Fruit fly (Drosophila melanogaster): Measurements from ENCODE around the gene wds.
"Not testable (repeated sequence)": the region's sequence is repeated elsewhere in the genome, so short reads cannot be mapped to it uniquely, and the experiment has no call there.

The wds gene

DNA sequence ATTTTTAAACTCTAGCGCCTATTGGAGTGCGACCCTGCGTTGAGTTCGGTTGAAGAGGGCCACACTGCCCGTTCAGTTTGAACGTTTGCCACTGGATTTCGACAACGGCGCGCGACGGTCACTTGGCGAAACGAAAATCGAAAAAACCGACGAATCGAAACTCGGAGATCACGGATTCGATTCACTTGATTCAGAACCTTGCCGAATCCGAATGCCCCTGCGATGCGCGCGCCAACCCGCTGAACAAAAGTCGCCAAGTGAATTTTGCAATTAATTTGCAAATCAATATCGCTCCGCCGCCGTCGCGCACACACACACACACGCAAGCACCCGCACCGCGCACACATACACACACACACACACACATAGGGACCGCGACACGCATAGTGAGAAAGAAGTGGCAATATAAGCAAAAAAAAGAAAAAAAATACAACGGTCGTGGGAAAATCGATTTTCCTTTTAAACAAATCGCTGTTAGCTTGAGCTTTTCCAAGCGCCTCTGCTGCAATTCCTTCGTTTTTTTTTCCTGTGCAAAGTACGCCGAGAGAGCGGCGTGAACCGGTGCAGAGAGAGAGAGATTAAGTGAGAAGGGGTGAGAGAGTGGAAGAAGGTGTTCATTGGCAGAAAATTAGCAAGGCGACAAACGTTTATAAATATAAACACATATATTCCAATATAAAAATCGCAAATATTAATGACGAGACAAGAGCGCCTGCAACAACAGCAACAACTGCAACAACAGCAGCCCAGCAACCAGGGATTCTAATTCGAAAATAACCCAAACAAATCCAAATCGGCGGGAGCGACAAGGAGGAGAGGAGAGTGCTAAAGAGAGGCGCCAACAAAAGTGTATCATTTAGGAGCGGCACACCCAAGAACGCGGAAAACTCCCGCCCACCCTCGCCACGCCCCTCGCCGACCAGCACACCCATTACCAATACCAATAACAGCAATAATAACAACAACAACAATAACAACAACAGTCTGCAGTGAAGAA lies 2.9 kb downstream of the wds start, which contains the start of gene egh:
TSS of gene egh (plus strand) at position 89 of the 997 bp plus-strand sequence.
- TF ChIP-seq CG17801 (GFP tag; optimal IDR thresholded peaks at IDR 0.05; ENCODE audit: partially characterized antibody): peak; percentile 60

DNA sequence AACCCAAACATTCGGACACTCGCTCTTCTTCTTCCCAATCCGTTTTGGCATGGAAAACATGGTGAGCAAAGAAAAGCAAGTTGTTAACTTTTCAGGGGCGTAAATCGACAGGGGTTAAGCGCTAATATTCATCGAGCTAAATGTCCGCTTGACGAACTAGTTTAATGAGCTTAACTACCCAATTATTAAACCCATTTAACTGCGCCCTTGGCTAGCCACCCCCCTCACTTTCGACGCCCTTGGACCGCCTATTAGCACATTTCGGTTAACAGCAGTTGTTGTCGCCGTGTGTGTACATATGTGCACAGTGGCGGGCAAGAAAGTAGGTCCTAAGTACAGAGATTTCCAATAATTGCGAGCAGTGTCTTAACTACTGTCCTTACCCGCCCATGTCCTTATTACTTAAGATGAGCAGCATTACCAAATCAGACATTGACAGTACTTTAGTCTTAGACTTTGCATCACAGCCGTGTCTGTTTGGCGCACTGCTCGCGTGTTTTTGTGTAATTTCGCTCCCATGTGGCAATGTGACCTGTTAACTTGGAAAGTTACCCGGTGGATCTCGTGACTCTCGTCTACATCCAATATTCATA lies 3.8 kb downstream of the wds start:
- TF ChIP-seq CG17801 (GFP tag; optimal IDR thresholded peaks at IDR 0.05; ENCODE audit: partially characterized antibody): peak; percentile 91

DNA sequence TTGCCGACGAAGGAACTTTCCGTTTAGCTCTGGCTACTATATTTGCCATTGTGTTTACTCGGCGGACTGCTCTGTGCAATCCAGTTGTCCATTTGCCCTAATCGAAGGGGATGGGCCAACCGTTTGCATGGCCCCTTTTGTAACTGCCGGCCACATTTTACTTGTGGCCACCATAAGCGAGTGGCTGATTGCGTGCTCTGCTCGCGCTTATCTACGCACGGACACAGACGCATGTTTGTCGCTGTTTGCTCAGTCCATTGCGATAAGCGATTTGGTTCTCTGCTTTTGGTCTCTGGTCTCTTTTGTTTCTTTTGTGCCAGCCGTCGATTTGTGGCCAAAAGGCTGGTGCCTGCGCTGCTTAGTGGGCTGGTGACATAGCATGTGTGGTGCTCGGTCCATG lies 4.8 kb downstream of the wds start:
- TF ChIP-seq CG17801 (GFP tag; optimal IDR thresholded peaks at IDR 0.05; ENCODE audit: partially characterized antibody): no peak

DNA sequence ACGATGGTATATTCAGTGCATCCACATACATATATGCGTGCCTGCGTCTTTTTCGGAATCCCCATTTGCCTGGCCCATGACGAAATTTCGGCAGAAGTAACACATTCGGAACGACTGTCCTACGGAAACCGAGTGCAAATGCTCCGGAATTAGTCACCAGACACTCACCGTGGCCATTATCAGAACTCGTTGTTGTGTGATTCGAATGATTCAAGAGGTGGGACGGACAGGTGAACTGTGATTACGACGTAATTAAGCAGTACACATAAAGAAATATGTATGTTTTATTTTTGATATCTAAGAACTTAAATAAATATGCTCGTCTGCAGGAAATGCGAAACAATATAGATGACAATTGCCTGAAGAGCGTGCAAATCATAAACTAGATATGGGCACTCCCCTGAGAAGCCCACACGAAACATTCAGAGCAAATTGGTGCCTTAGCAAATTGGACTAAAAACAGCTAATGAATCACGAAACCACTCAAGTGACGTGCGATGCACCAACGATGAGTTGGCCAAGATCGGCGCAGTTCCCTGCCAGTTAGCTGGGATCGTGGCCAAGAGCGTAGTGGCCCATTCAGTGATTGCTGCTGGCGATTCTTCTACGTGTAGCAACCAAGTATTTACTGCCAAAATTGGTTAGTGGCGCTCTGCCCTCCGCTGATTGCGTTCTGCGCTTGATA lies 5.7 kb downstream of the wds start:
- no peak for TF ChIP-seq CG17801 (GFP tag; optimal IDR thresholded peaks at IDR 0.05; ENCODE audit: partially characterized antibody)

DNA sequence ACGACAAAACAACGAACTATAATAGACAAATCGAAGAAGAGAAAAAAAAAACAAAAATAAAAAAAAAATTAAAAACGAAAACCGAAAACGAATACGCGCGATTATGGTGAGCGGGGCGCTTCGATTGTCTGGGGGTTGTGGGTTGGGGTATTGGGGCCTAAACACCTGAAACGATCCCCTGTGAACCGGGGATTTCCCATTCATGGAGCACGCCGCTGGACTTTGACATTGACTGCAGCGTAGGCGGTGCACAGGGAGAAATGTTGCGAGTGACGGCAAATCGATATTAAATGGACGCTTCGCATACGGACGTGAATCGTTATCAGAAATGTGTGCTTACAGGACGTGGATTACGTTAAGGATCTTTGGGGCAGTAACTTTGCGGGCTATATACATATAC lies 6.5 kb downstream of the wds start:
- TF ChIP-seq CG17801 (GFP tag; optimal IDR thresholded peaks at IDR 0.05; ENCODE audit: partially characterized antibody): no peak

DNA sequence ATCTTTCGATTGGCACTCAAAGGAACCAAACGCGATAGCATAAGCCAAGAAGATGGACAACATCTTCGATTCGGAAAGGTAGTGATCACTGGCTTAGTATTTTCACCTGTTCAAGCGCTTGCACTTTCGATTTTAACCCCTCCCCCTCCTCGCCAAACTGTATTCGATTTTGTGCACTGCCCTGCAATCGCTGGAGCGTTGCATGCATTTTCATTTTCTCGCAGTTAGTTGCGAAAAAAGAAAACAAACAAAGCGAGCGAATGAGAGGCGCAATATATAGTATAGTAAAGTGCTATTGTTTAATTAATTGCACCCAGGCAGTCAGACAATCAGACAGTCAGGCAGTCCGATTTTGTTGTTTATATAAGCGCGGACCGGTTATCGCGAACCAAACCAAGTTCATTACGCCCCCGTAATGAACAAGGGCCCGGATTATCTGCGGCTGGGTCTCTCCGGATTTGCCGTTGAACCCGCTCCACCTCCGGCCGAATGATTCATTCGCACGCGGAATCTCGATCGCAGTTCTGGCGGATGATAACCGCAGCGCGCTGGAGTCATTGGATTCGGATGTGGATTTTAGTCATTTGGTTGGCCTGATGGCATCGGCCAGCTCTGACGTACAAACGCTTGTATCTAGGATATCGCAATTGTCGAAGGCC lies 7.4 kb downstream of the wds start:
- TF ChIP-seq CG17801 (GFP tag; optimal IDR thresholded peaks at IDR 0.05; ENCODE audit: partially characterized antibody): no peak

DNA sequence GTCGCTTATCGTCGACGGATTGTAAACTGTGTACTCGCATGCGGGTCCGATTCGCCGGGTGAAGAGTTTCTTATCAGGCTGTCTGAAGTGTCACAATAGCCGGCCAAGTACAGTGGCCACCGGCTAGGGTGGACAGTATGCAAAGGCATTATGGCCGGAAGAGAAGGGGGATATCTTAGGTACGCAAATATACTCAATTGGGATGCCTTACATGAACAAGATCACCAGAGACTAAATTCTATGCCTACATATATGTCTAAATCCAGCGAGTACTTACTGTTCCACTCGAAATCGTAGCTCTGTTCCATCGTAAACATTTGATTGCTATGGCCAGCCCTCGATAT lies 7.9 kb downstream of the wds start:
- TF ChIP-seq CG17801 (GFP tag; optimal IDR thresholded peaks at IDR 0.05; ENCODE audit: partially characterized antibody): peak; percentile 77

DNA sequence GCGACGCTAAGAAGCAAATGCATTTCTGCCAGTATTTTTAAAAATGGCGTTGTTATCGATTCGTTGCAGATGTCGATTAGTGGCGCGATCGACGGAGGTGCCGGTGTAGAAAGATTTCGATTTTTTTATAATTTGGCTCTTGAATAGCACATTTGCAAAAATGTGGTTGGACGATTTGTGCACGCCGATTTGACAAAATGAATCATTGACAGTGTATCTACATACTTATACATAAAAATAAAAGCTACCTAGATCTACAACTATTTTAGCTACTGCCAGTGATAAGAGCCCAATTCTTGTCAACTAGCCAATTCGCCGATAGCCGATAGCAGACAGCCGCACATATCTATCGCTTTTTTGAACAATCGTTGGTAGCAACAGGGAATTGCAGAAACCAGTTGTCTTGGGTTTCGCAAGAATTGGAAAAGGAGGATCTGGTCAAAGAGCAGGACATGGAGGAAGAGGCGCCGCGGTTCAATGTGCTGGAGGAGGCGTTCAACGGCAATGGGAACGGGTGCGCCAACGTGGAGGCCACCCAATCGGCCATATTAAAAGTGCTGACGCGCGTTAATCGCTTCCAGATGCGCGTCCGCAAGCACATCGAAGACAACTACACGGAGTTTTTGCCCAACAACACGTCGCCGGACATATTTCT lies 18.2 kb downstream of the wds start, which contains the start of the genes Klp3A and Zw10:
TSS of gene Klp3A (minus strand) at position 202 of the 655 bp plus-strand sequence.
TSS of gene Zw10 (plus strand) at position 347 of the 655 bp plus-strand sequence.
- TF ChIP-seq CG17801 (GFP tag; optimal IDR thresholded peaks at IDR 0.05; ENCODE audit: partially characterized antibody): peak; percentile 32

DNA sequence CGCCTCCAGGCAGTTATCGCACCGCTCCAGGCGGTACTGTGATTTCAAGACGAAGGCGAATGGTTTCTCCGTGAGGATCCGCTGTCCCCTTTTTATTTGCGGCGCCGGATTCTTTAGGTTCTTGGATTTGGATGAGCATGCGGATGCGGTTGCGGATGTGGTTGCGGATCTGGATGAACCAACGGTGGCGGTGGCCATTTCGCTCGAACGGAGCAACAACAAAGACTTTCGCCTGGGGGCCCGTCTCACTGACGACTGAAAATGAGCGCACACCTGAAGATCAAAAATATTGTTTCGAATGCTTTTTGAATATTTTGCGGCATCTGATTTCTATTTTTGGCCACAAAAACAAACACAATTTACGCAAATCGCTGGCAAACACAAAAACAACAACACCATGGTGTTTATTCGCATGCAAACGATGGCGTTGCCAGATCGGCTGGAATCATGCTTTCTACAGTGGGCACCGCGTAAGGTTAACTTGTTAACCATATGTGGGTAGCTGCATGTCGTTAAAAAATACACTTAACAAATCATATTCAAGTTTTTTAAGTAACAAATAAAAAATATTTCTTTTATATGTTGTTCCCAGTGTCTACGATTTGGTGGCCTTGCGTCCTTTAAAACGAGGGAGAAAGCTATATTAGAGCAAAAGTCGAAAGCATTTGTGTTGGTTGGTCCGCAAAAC lies 22.8 kb downstream of the wds start, which contains the start of gene Smyd3:
TSS of gene Smyd3 (minus strand) at position 407 of the 688 bp plus-strand sequence.
- peak; percentile 80 for TF ChIP-seq CG17801 (GFP tag; optimal IDR thresholded peaks at IDR 0.05; ENCODE audit: partially characterized antibody)

DNA sequence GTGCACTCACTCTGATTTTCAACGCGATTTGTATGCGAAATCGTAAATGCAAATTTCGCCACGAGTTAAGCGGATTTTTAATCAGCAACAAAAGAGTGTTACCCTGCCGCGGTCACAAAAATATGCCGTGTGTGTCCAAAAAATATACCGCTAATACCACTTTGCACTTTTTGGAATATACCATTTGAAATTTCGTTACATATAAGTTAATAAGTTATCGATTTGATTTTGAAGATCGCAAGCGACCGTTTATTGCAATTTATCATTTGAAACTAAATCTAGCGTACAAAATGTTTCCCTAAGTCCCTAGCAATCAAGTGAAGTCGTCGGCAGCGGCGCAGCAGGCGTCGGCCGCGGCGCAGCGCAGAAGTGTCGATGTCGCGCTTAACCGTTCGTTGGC lies 24.5 kb downstream of the wds start, which contains the start of gene eIF3g1:
TSS of gene eIF3g1 (minus strand) at position 101 of the 400 bp plus-strand sequence.
- TF ChIP-seq CG17801 (GFP tag; optimal IDR thresholded peaks at IDR 0.05; ENCODE audit: partially characterized antibody): not testable (repeated sequence)

DNA sequence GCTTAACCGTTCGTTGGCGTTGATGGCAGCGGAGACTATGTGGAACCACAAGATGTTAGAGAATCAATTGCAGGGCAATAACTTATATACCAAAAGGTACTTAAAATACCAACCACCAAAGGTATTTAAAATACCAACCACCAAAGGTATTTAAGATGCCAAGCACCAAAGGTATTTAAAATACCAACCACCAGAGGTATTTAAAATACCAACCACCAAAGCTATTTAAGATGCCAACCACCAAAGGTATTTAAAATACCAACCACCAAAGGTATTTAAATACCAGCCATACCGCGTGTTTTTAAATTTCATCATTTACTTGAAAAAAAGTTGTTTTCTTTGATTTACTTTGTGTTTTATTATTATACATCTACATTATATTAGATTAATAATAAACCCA lies 31.6 kb downstream of the wds start:
- TF ChIP-seq CG17801 (GFP tag; optimal IDR thresholded peaks at IDR 0.05; ENCODE audit: partially characterized antibody): no peak

DNA sequence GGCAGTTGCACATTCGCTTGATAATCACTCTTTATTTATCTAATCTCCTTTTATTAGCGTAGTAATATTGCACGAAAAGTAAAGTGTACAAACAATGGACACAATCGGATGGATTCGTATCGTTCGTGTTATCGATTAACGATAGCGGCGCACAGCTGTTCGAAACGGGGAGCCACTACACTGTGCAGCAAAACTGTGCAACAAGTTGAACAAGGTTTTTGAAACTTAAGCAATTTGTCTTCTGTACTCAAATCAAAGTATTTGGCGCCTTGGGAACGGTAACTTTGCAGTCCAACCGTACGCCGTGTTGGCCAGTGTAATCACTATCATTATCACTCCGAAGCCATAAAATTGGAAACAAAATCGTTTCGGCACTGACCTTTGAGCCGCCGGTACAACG lies 33.9 kb downstream of the wds start, which contains the start of the genes Tsp3A and Seipin:
TSS of gene Tsp3A (minus strand) at position 88 of the 400 bp plus-strand sequence.
TSS of gene Seipin (plus strand) at position 149 of the 400 bp plus-strand sequence.
- peak; percentile 82 for TF ChIP-seq CG17801 (GFP tag; optimal IDR thresholded peaks at IDR 0.05; ENCODE audit: partially characterized antibody)

DNA sequence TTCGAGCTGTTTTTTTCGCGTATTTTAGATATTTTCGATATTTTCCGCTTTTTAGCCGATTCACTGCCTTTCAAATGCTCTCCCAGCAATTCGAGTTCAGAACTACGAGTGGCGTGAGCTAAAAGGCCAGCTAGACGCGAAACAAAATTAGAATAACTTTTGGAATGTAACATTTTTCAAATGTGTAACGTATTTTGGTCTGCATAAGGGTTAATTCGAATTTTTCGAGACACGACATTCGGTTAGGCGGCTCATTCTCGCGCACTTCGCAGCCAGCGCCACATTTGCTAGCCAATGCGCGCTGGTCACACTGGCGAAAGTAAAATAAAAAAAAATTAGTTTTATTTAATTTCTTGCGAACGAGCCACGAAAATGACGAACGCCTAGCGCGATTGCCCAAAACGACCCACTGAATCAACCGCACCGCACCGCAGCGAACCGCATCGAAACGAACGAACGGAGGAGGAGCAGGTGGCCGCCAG lies 38.8 kb downstream of the wds start, which contains the start of the genes brv3 and Pi4KIIIalpha:
TSS of gene brv3 (minus strand) at position 51 of the 482 bp plus-strand sequence.
TSS of gene Pi4KIIIalpha (plus strand) at position 280 of the 482 bp plus-strand sequence.
- TF ChIP-seq CG17801 (GFP tag; optimal IDR thresholded peaks at IDR 0.05; ENCODE audit: partially characterized antibody): no peak

Measured in ovary, adult (tissue).